Fruit fly (Drosophila melanogaster) whole organism, embryonic: Measurements from ENCODE around the gene CG31793.

ENCODE experiments used
- Bdp1 ChIP-seq: fragments of 200-800 bp; sonication (Bioruptor generic); optimal IDR thresholded peaks from 3 replicates; lab custom pipeline; 2016; ENCODE audit warnings: missing biosample characterization, missing genetic modification characterization
- BtbVII ChIP-seq: fragments of 200-800 bp; sonication (Bioruptor generic); optimal IDR thresholded peaks from 3 replicates; lab custom pipeline; 2017; ENCODE audit warnings: missing biosample characterization, mild to moderate bottlenecking, missing genetic modification characterization
- Bteb2 ChIP-seq: fragments of 200-800 bp; sonication (Bioruptor generic); optimal IDR thresholded peaks from 2 replicates; lab custom pipeline; 2016; ENCODE audit warnings: missing biosample characterization, missing genetic modification characterization
- CG10209 ChIP-seq: fragments of 200-800 bp; sonication (Bioruptor generic); optimal IDR thresholded peaks from 3 replicates; lab custom pipeline; 2017; ENCODE audit warnings: missing biosample characterization, mild to moderate bottlenecking, missing genetic modification characterization, missing genetic modification reagents
- CG10565 ChIP-seq: fragments of 200-800 bp; sonication (Bioruptor generic); optimal IDR thresholded peaks from 3 replicates; lab custom pipeline; 2016; ENCODE audit warnings: missing biosample characterization, mild to moderate bottlenecking, missing genetic modification characterization
- CG11504 ChIP-seq: fragments of 200-800 bp; sonication (Bioruptor generic); optimal IDR thresholded peaks from 3 replicates; lab custom pipeline; 2019; ENCODE audit warnings: missing biosample characterization, mild to moderate bottlenecking, missing genetic modification characterization, moderate library complexity
- CG11560 ChIP-seq: fragments of 200-800 bp; sonication (Bioruptor generic); IDR thresholded peaks from 3 replicates; pipeline ENCODE4 v1.3.6; 2022; ENCODE audit warnings: missing biosample characterization, missing genetic modification characterization
- CG14014 ChIP-seq: fragments of 200-800 bp; sonication (Bioruptor generic); IDR thresholded peaks from 2 replicates; pipeline ENCODE4 v1.3.6; 2022; ENCODE audit warnings: missing biosample characterization, missing genetic modification characterization
- CG17328 ChIP-seq: fragments of 200-800 bp; sonication (Bioruptor generic); IDR thresholded peaks from 2 replicates; pipeline ENCODE4 v1.3.6; 2022; ENCODE audit warnings: missing biosample characterization, missing genetic modification characterization
- CG17568 ChIP-seq: fragments of 200-800 bp; sonication (Bioruptor generic); optimal IDR thresholded peaks from 2 replicates; lab custom pipeline; 2018; ENCODE audit warnings: missing biosample characterization, mild to moderate bottlenecking, missing genetic modification characterization, moderate library complexity
- CG2120 ChIP-seq: fragments of 200-800 bp; sonication (Bioruptor generic); optimal IDR thresholded peaks from 3 replicates; lab custom pipeline; 2016; ENCODE audit warnings: missing biosample characterization, missing genetic modification characterization
- CG2875 ChIP-seq: fragments of 200-800 bp; sonication (Bioruptor generic); optimal IDR thresholded peaks from 2 replicates; lab custom pipeline; 2017; ENCODE audit warnings: missing biosample characterization, mild to moderate bottlenecking, missing genetic modification characterization, missing genetic modification reagents
- CG4282 ChIP-seq: fragments of 200-800 bp; sonication (Bioruptor generic); optimal IDR thresholded peaks from 2 replicates; lab custom pipeline; 2016; ENCODE audit warnings: missing biosample characterization, missing genetic modification characterization
- CG4328 ChIP-seq: fragments of 200-800 bp; sonication (Bioruptor generic); optimal IDR thresholded peaks from 3 replicates; lab custom pipeline; 2017; ENCODE audit warnings: missing biosample characterization, missing genetic modification reagents, missing genetic modification characterization
- CG4820 ChIP-seq: fragments of 200-800 bp; sonication (Bioruptor generic); optimal IDR thresholded peaks from 3 replicates; lab custom pipeline; 2016; ENCODE audit warnings: missing biosample characterization, missing genetic modification characterization
- CG6654 ChIP-seq: fragments of 200-800 bp; sonication (Bioruptor generic); optimal IDR thresholded peaks from 2 replicates; lab custom pipeline; 2017; ENCODE audit warnings: missing biosample characterization, mild to moderate bottlenecking, missing genetic modification characterization
- CG6813 ChIP-seq: fragments of 200-800 bp; sonication (Bioruptor generic); optimal IDR thresholded peaks from 2 replicates; lab custom pipeline; 2017; ENCODE audit warnings: missing biosample characterization, missing genetic modification characterization, mild to moderate bottlenecking, moderate library complexity, missing genetic modification reagents
- CG6854 ChIP-seq: fragments of 200-800 bp; sonication (Bioruptor generic); optimal IDR thresholded peaks from 3 replicates; lab custom pipeline; 2017; ENCODE audit warnings: missing biosample characterization, mild to moderate bottlenecking, missing genetic modification characterization
- CG9797 ChIP-seq: fragments of 200-800 bp; sonication (Bioruptor generic); optimal IDR thresholded peaks from 3 replicates; lab custom pipeline; 2018; ENCODE audit warnings: missing biosample characterization, mild to moderate bottlenecking, missing genetic modification characterization
- D19A ChIP-seq: fragments of 200-800 bp; optimal IDR thresholded peaks from 3 replicates; lab custom pipeline; 2019; ENCODE audit warnings: missing biosample characterization, mild to moderate bottlenecking, missing genetic modification characterization, moderate library complexity
- Dbx ChIP-seq: fragments of 200-800 bp; sonication (Bioruptor generic); IDR thresholded peaks from 3 replicates; pipeline ENCODE4 v1.3.6; 2022; ENCODE audit warnings: missing biosample characterization, missing genetic modification characterization
- Dfd ChIP-seq, 2 experiments: fragments of >200 bp; optimal IDR thresholded peaks; 2 replicates each; lab custom pipeline; 2017; ENCODE audit warnings: missing biosample characterization in 2 of 2, missing genetic modification characterization in 2 of 2
- Lpt ChIP-seq: fragments of >200 bp; optimal IDR thresholded peaks from 2 replicates; lab custom pipeline; 2018; ENCODE audit warnings: missing biosample characterization, missing genetic modification characterization
- MBD-R2 ChIP-seq: fragments of 200-800 bp; sonication (Bioruptor generic); IDR thresholded peaks from 2 replicates; pipeline ENCODE4 v1.3.6; 2022; ENCODE audit warnings: missing biosample characterization, missing genetic modification characterization
- Mrtf ChIP-seq: fragments of 200-800 bp; sonication (Bioruptor generic); IDR thresholded peaks from 3 replicates; pipeline ENCODE4 v1.3.6; 2022; ENCODE audit warnings: missing biosample characterization, missing genetic modification characterization
- NfI ChIP-seq: fragments of 200-800 bp; sonication (Bioruptor generic); optimal IDR thresholded peaks from 3 replicates; lab custom pipeline; 2018; ENCODE audit warnings: missing biosample characterization, mild to moderate bottlenecking, missing genetic modification characterization, moderate library complexity
- Rfx ChIP-seq: fragments of 200-800 bp; sonication (Bioruptor generic); IDR thresholded peaks from 2 replicates; pipeline ENCODE4 v1.3.6; 2022; ENCODE audit warnings: missing biosample characterization, missing genetic modification characterization
- abd-A ChIP-seq: fragments of 200-800 bp; sonication (Bioruptor generic); optimal IDR thresholded peaks from 3 replicates; lab custom pipeline; 2019; ENCODE audit warnings: missing biosample characterization, mild to moderate bottlenecking, missing genetic modification characterization, moderate library complexity
- ap ChIP-seq: fragments of 200-800 bp; sonication (Bioruptor generic); IDR thresholded peaks from 2 replicates; pipeline ENCODE4 v1.3.6; 2022; ENCODE audit warnings: missing biosample characterization, missing genetic modification characterization
- ara ChIP-seq: fragments of 200-800 bp; sonication (Bioruptor generic); IDR thresholded peaks from 2 replicates; pipeline ENCODE4 v1.3.6; 2022; ENCODE audit warnings: missing biosample characterization, missing genetic modification characterization
- az2 ChIP-seq: fragments of 200-800 bp; sonication (Bioruptor generic); optimal IDR thresholded peaks from 3 replicates; lab custom pipeline; 2016; ENCODE audit warnings: missing biosample characterization, missing genetic modification characterization
- caup ChIP-seq: fragments of 200-800 bp; sonication (Bioruptor generic); optimal IDR thresholded peaks from 3 replicates; lab custom pipeline; 2017; ENCODE audit warnings: missing biosample characterization, mild to moderate bottlenecking, missing genetic modification characterization, moderate library complexity; ENCODE audit not compliant: severe bottlenecking
- chinmo ChIP-seq: fragments of 200-800 bp; sonication (Bioruptor generic); IDR thresholded peaks from 4 replicates; pipeline ENCODE4 v1.3.6; 2022; ENCODE audit warnings: missing biosample characterization, missing genetic modification characterization; ENCODE audit not compliant: partially characterized antibody
- dan ChIP-seq: fragments of 200-800 bp; sonication (Bioruptor generic); IDR thresholded peaks from 2 replicates; pipeline ENCODE4 v1.3.6; 2022; ENCODE audit warnings: missing biosample characterization, missing genetic modification characterization
- dimm ChIP-seq: fragments of 200-800 bp; sonication (Bioruptor generic); IDR thresholded peaks from 2 replicates; pipeline ENCODE4 v1.3.6; 2022; ENCODE audit warnings: missing biosample characterization, missing genetic modification characterization
- dpn ChIP-seq, 2 experiments: fragments of 200-800 bp; sonication (Bioruptor generic); optimal IDR thresholded peaks; 3 replicates each; lab custom pipeline; 2016; ENCODE audit warnings: missing biosample characterization in 2 of 2, missing genetic modification characterization in 2 of 2
- esg ChIP-seq: fragments of 200-800 bp; sonication (Bioruptor generic); conservative IDR thresholded peaks from 2 replicates; pipeline ENCODE4 v1.3.6; 2022; ENCODE audit warnings: missing biosample characterization, missing genetic modification characterization
- ewg ChIP-seq: fragments of 200-800 bp; sonication (Bioruptor generic); optimal IDR thresholded peaks from 3 replicates; lab custom pipeline; 2017; ENCODE audit warnings: mild to moderate bottlenecking, missing biosample characterization, missing genetic modification reagents, missing genetic modification characterization
- kay ChIP-seq: fragments of 200-800 bp; sonication (Bioruptor generic); optimal IDR thresholded peaks from 2 replicates; lab custom pipeline; 2016; ENCODE audit warnings: missing biosample characterization, missing genetic modification characterization
- nau ChIP-seq: fragments of 200-800 bp; sonication (Bioruptor generic); optimal IDR thresholded peaks from 3 replicates; lab custom pipeline; 2017; ENCODE audit warnings: missing biosample characterization, mild to moderate bottlenecking, missing genetic modification characterization, missing genetic modification reagents
- otp ChIP-seq: fragments of 200-800 bp; sonication (Bioruptor generic); IDR thresholded peaks from 3 replicates; pipeline ENCODE4, ENCODE4 v1.3.6; 2022; ENCODE audit warnings: missing biosample characterization, missing genetic modification characterization
- p53 ChIP-seq: fragments of 200-800 bp; sonication (Bioruptor generic); optimal IDR thresholded peaks from 2 replicates; lab custom pipeline; 2016; ENCODE audit warnings: missing biosample characterization, missing genetic modification characterization
- row ChIP-seq: fragments of 200-800 bp; sonication (Bioruptor generic); IDR thresholded peaks from 3 replicates; pipeline ENCODE4 v1.3.6; 2022; ENCODE audit warnings: missing biosample characterization, missing genetic modification characterization
- sens ChIP-seq: fragments of 200-800 bp; sonication (Bioruptor generic); peaks from one replicate; lab custom pipeline; 2016; ENCODE audit warnings: missing biosample characterization, missing genetic modification characterization
- sens-2 ChIP-seq: fragments of 200-800 bp; sonication (Bioruptor generic); IDR thresholded peaks from 2 replicates; pipeline ENCODE4 v1.3.6; 2022; ENCODE audit warnings: missing biosample characterization, missing genetic modification characterization
- sim ChIP-seq: fragments of 200-800 bp; sonication (Bioruptor generic); IDR thresholded peaks from 2 replicates; pipeline ENCODE4 v1.3.6; 2022; ENCODE audit warnings: missing biosample characterization, missing genetic modification characterization
- sna ChIP-seq: fragments of 200-800 bp; sonication (Bioruptor generic); IDR thresholded peaks from 2 replicates; pipeline ENCODE4 v1.3.6; 2022; ENCODE audit warnings: missing biosample characterization, missing genetic modification characterization; ENCODE audit not compliant: partially characterized antibody
- tio ChIP-seq: fragments of 200-800 bp; sonication (Bioruptor generic); optimal IDR thresholded peaks from 2 replicates; lab custom pipeline; 2017; ENCODE audit warnings: missing biosample characterization, missing genetic modification characterization, inconsistent platforms
- toy ChIP-seq: fragments of 200-800 bp; sonication (Bioruptor generic); IDR thresholded peaks from 2 replicates; pipeline ENCODE4 v1.3.6; 2022; ENCODE audit warnings: missing biosample characterization, missing genetic modification characterization
- wek ChIP-seq: fragments of 200-800 bp; sonication (Bioruptor generic); optimal IDR thresholded peaks from 3 replicates; lab custom pipeline; 2018; ENCODE audit warnings: missing biosample characterization, mild to moderate bottlenecking, missing genetic modification characterization, moderate library complexity

The CG31793 gene

DNA sequence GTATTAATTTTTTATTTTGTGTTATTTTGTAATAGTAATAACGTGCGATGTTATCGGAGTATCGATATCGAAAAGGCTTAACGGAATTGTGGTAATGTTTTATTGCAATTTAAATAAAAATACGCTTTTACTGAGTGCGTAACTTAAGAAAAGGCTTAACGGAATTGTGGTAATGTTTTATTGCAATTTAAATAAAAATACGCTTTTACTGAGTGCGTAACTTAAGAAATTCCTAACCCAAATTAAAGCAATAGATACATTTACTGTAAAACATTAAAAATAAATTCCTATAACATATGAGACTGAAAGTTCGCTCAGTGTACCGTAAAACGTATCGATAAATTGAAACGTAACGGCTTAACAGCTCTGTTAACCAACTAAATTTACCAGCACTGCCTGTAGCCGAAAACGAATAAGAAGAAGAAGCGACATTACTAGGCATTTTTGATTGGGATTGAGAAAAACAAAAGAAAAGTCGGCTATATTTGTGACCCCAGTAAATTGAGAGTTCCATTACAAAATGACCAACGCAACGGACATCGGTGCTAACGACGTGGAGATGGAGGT is 48.5 kb downstream of the CG31793 start, which contains the start of gene Rpn3 (continued):
- TF ChIP-seq nau (GFP tag; lab: Kevin White, UChicago) (no peak), sim (GFP tag; lab: Robert Waterston, UW) (0 out of 2 replicates have a peak, but pooled peaks have one; percentile 63), dimm (GFP tag; lab: Robert Waterston, UW) (peak; percentile 49; the same call in 1 of the 2 replicates), wek (peak; percentile 56), chinmo (0 out of 4 replicates have a peak, but pooled peaks have one; percentile 69), CG9797 (no peak), CG4282 (GFP tag; lab: Kevin White, UChicago) (peak; percentile 38), otp (GFP tag; lab: Robert Waterston, UW) (peak; percentile 78), CG6813 (no peak), Dfd (GFP tag; optimal IDR thresholded peaks at IDR 0.05; lab: Kevin White, UChicago) (no peak), abd-A (tag; lab: Kevin White, UChicago) (no peak), CG10565 (GFP tag; lab: Kevin White, UChicago) (no peak), BtbVII (GFP tag; lab: Kevin White, UChicago) (peak; percentile 38), row (GFP tag; lab: Robert Waterston, UW) (peak; percentile 93), ewg (GFP tag; lab: Kevin White, UChicago) (peak; percentile 59), CG6654 (GFP tag; lab: Kevin White, UChicago) (no peak), Bteb2 (GFP tag; lab: Kevin White, UChicago) (peak; percentile 82), Bdp1 (GFP tag; lab: Kevin White, UChicago) (peak; percentile 67), dpn (GFP tag; optimal IDR thresholded peaks at IDR 0.05; lab: Kevin White, UChicago) (peak; percentile 77 to 90), tio (no peak), caup (GFP tag; lab: Kevin White, UChicago) (peak; percentile 73), D19A (tag; lab: Kevin White, UChicago) (peak; percentile 70), NfI (peak; percentile 79), toy (GFP tag; lab: Robert Waterston, UW) (0 out of 2 replicates have a peak, but pooled peaks have one; percentile 23), Lpt (GFP tag; lab: Kevin White, UChicago) (no peak), CG10209 (GFP tag; lab: Kevin White, UChicago) (peak; percentile 85), CG17568 (GFP tag; lab: Kevin White, UChicago) (no peak), CG2120 (GFP tag; lab: Kevin White, UChicago) (peak; percentile 92), CG17328 (GFP tag; lab: Robert Waterston, UW) (peak; percentile 91), p53 (GFP tag; lab: Kevin White, UChicago) (peak; percentile 44), CG2875 (peak; percentile 62), MBD-R2 (GFP tag; lab: Robert Waterston, UW) (peak; percentile 73), sens-2 (GFP tag; lab: Robert Waterston, UW) (peak; percentile 76; the same call in 1 of the 2 replicates), esg (GFP tag; lab: Robert Waterston, UW) (peak; percentile 84), CG14014 (peak; percentile 82), Dbx (peak; percentile 88), CG4328 (GFP tag; lab: Kevin White, UChicago) (peak; percentile 36), dan (no peak), CG4820 (peak; percentile 73), az2 (GFP tag; lab: Kevin White, UChicago) (peak; percentile 91), Mrtf (GFP tag; lab: Robert Waterston, UW) (peak; percentile 20; the same call in 1 of the 3 replicates), CG11560 (0 out of 3 replicates have a peak, but pooled peaks have one; percentile 34), CG6854 (GFP tag; lab: Kevin White, UChicago) (peak; percentile 33), CG11504 (tag; lab: Kevin White, UChicago) (peak; percentile 80), ap (GFP tag; lab: Robert Waterston, UW) (peak; percentile 80), ara (GFP tag; lab: Robert Waterston, UW) (peak; percentile 86), sna (GFP tag; lab: Robert Waterston, UW) (peak; percentile 68; the same call in 1 of the 2 replicates), sens (GFP tag; lab: Kevin White, UChicago) (peak; percentile 97), kay (GFP tag; lab: Kevin White, UChicago) (peak; percentile 79), Rfx (GFP tag; lab: Robert Waterston, UW) (peak; percentile 86)
